Fruit fly (Drosophila melanogaster) whole organism, embryonic: ENCODE measurements around the gene nonA.
A peak's percentile ranks its signal among the peaks of the same experiment; 100 is the strongest.

Source experiments
- Ada2b ChIP-seq: fragments of 200-800 bp; sonication (Bioruptor generic); IDR thresholded peaks from 2 replicates; pipeline ENCODE4 v1.3.6; 2022; ENCODE audit warnings: missing biosample characterization, missing genetic modification characterization
- Asciz ChIP-seq: fragments of 200-800 bp; sonication (Bioruptor generic); optimal IDR thresholded peaks from 2 replicates; lab custom pipeline; 2017; ENCODE audit warnings: missing biosample characterization, mild to moderate bottlenecking, missing genetic modification characterization, missing genetic modification reagents
- BEAF-32 ChIP-seq: fragments of 200-800 bp; sonication (Bioruptor generic); optimal IDR thresholded peaks from 3 replicates; lab custom pipeline; 2017; ENCODE audit warnings: missing biosample characterization, missing genetic modification characterization, mild to moderate bottlenecking, moderate library complexity, missing genetic modification reagents
- Bgb ChIP-seq: fragments of 200-800 bp; sonication (Bioruptor generic); IDR thresholded peaks from 2 replicates; pipeline ENCODE4 v1.3.6; 2022; ENCODE audit warnings: missing biosample characterization, missing genetic modification characterization; ENCODE audit not compliant: partially characterized antibody
- CG11695 ChIP-seq: fragments of 200-800 bp; sonication (Bioruptor generic); IDR thresholded peaks from 3 replicates; pipeline ENCODE4 v1.3.6; 2022; ENCODE audit warnings: missing biosample characterization, missing genetic modification characterization
- CG11723 ChIP-seq: fragments of 200-800 bp; sonication (Bioruptor generic); optimal IDR thresholded peaks from 2 replicates; lab custom pipeline; 2017; ENCODE audit warnings: missing biosample characterization, mild to moderate bottlenecking, missing genetic modification characterization
- CG12391 ChIP-seq: fragments of 200-800 bp; sonication (Bioruptor generic); optimal IDR thresholded peaks from 3 replicates; lab custom pipeline; 2018; ENCODE audit warnings: missing biosample characterization, mild to moderate bottlenecking, missing genetic modification characterization, moderate library complexity
- CG1529 ChIP-seq: fragments of 200-800 bp; sonication (Bioruptor generic); optimal IDR thresholded peaks from 3 replicates; lab custom pipeline; 2018; ENCODE audit warnings: missing biosample characterization, missing genetic modification characterization
- CG15514 ChIP-seq: fragments of 200-800 bp; sonication (Bioruptor generic); optimal IDR thresholded peaks from 3 replicates; lab custom pipeline; 2017; ENCODE audit warnings: missing biosample characterization, missing genetic modification characterization, mild to moderate bottlenecking, moderate library complexity, missing genetic modification reagents
- CG17568 ChIP-seq: fragments of 200-800 bp; sonication (Bioruptor generic); optimal IDR thresholded peaks from 2 replicates; lab custom pipeline; 2018; ENCODE audit warnings: missing biosample characterization, mild to moderate bottlenecking, missing genetic modification characterization, moderate library complexity
- CG18619 ChIP-seq: fragments of 200-800 bp; sonication (Bioruptor generic); optimal IDR thresholded peaks from 3 replicates; lab custom pipeline; 2017; ENCODE audit warnings: missing biosample characterization, mild to moderate bottlenecking, missing genetic modification characterization
- CG2120 ChIP-seq: fragments of 200-800 bp; sonication (Bioruptor generic); optimal IDR thresholded peaks from 3 replicates; lab custom pipeline; 2016; ENCODE audit warnings: missing biosample characterization, missing genetic modification characterization
- CG2678 ChIP-seq: fragments of 200-800 bp; sonication (Bioruptor generic); optimal IDR thresholded peaks from 3 replicates; lab custom pipeline; 2019; ENCODE audit warnings: missing biosample characterization, mild to moderate bottlenecking, missing genetic modification characterization, moderate library complexity
- CG33213 ChIP-seq: fragments of 200-800 bp; sonication (Bioruptor generic); optimal IDR thresholded peaks from 3 replicates; lab custom pipeline; 2016; ENCODE audit warnings: missing biosample characterization, missing genetic modification characterization
- CG4328 ChIP-seq: fragments of 200-800 bp; sonication (Bioruptor generic); optimal IDR thresholded peaks from 3 replicates; lab custom pipeline; 2017; ENCODE audit warnings: missing biosample characterization, missing genetic modification reagents, missing genetic modification characterization
- CG6654 ChIP-seq: fragments of 200-800 bp; sonication (Bioruptor generic); optimal IDR thresholded peaks from 2 replicates; lab custom pipeline; 2017; ENCODE audit warnings: missing biosample characterization, mild to moderate bottlenecking, missing genetic modification characterization
- CG9932 ChIP-seq: fragments of 200-800 bp; sonication (Bioruptor generic); IDR thresholded peaks from 2 replicates; pipeline ENCODE4 v1.3.6; 2022; ENCODE audit warnings: missing biosample characterization, missing genetic modification characterization
- Dbx ChIP-seq: fragments of 200-800 bp; sonication (Bioruptor generic); IDR thresholded peaks from 3 replicates; pipeline ENCODE4 v1.3.6; 2022; ENCODE audit warnings: missing biosample characterization, missing genetic modification characterization
- Elba2 ChIP-seq: fragments of 200-800 bp; sonication (Bioruptor generic); optimal IDR thresholded peaks from 3 replicates; lab custom pipeline; 2016; ENCODE audit warnings: missing biosample characterization, missing genetic modification characterization
- Fer3 ChIP-seq: fragments of 200-800 bp; sonication (Bioruptor generic); optimal IDR thresholded peaks from 2 replicates; lab custom pipeline; 2018; ENCODE audit warnings: missing biosample characterization, mild to moderate bottlenecking, missing genetic modification characterization, moderate library complexity
- Gug ChIP-seq: fragments of 200-800 bp; sonication (Bioruptor generic); IDR thresholded peaks from 4 replicates; pipeline ENCODE4 v1.3.6; 2022; ENCODE audit warnings: missing biosample characterization, missing genetic modification characterization
- H2.0 ChIP-seq: fragments of 200-800 bp; sonication (Bioruptor generic); IDR thresholded peaks from 2 replicates; pipeline ENCODE4 v1.3.6; 2022; ENCODE audit warnings: missing biosample characterization, missing genetic modification characterization
- Hr39 ChIP-seq: fragments of >200 bp; optimal IDR thresholded peaks from 2 replicates; lab custom pipeline; 2017
- Lpt ChIP-seq: fragments of >200 bp; optimal IDR thresholded peaks from 2 replicates; lab custom pipeline; 2018; ENCODE audit warnings: missing biosample characterization, missing genetic modification characterization
- Nf-YC ChIP-seq: fragments of 200-800 bp; optimal IDR thresholded peaks from 3 replicates; lab custom pipeline; 2019; ENCODE audit warnings: missing biosample characterization, mild to moderate bottlenecking, missing genetic modification characterization, moderate library complexity
- NfI ChIP-seq: fragments of 200-800 bp; sonication (Bioruptor generic); optimal IDR thresholded peaks from 3 replicates; lab custom pipeline; 2018; ENCODE audit warnings: missing biosample characterization, mild to moderate bottlenecking, missing genetic modification characterization, moderate library complexity
- Ptx1 ChIP-seq: fragments of 200-800 bp; sonication (Bioruptor generic); IDR thresholded peaks from 2 replicates; pipeline ENCODE4 v1.3.6; 2022; ENCODE audit warnings: missing biosample characterization, missing genetic modification characterization
- Rfx ChIP-seq: fragments of 200-800 bp; sonication (Bioruptor generic); IDR thresholded peaks from 2 replicates; pipeline ENCODE4 v1.3.6; 2022; ENCODE audit warnings: missing biosample characterization, missing genetic modification characterization
- Usf ChIP-seq: fragments of 200-800 bp; sonication (Bioruptor generic); optimal IDR thresholded peaks from 2 replicates; lab custom pipeline; 2017; ENCODE audit warnings: missing genotype, missing biosample characterization, missing genetic modification characterization
- Vsx1 ChIP-seq: fragments of 200-800 bp; sonication (Bioruptor generic); optimal IDR thresholded peaks from 2 replicates; lab custom pipeline; 2017; ENCODE audit warnings: missing biosample characterization, mild to moderate bottlenecking, missing genetic modification characterization, missing genetic modification reagents
- caup ChIP-seq: fragments of 200-800 bp; sonication (Bioruptor generic); optimal IDR thresholded peaks from 3 replicates; lab custom pipeline; 2017; ENCODE audit warnings: missing biosample characterization, mild to moderate bottlenecking, missing genetic modification characterization, moderate library complexity; ENCODE audit not compliant: severe bottlenecking
- crp ChIP-seq, 2 experiments: fragments of 200-800 bp; sonication (Bioruptor generic); optimal IDR thresholded peaks; 2 replicates in 1 of 2; 3 replicates in 1 of 2; lab custom pipeline; 2017; ENCODE audit warnings: missing biosample characterization in 2 of 2, missing genetic modification characterization in 2 of 2, mild to moderate bottlenecking in 1 of 2, moderate library complexity in 1 of 2
- da ChIP-seq: fragments of 200-800 bp; sonication (Bioruptor generic); optimal IDR thresholded peaks from 2 replicates; lab custom pipeline; 2016; ENCODE audit warnings: missing biosample characterization, missing genetic modification characterization
- dati ChIP-seq: fragments of 200-800 bp; sonication (Bioruptor generic); IDR thresholded peaks from 2 replicates; pipeline ENCODE4 v1.3.6; 2022; ENCODE audit warnings: missing biosample characterization, missing genetic modification characterization
- dm ChIP-seq: fragments of 200-800 bp; sonication (Bioruptor generic); optimal IDR thresholded peaks from 3 replicates; lab custom pipeline; 2016; ENCODE audit warnings: missing biosample characterization, missing genetic modification characterization
- fd102C ChIP-seq: fragments of 200-800 bp; sonication (Bioruptor generic); optimal IDR thresholded peaks from 2 replicates; lab custom pipeline; 2018; ENCODE audit warnings: missing biosample characterization, mild to moderate bottlenecking, missing genetic modification characterization, moderate library complexity
- hb ChIP-seq: fragments of 200-800 bp; sonication (Bioruptor generic); IDR thresholded peaks from 3 replicates; pipeline ENCODE4 v1.3.6; 2022; ENCODE audit warnings: missing biosample characterization, missing genetic modification characterization; ENCODE audit not compliant: partially characterized antibody
- hth ChIP-seq: fragments of >200 bp; optimal IDR thresholded peaks from 2 replicates; lab custom pipeline; 2017; ENCODE audit warnings: inconsistent platforms
- jing ChIP-seq: fragments of 200-800 bp; sonication (Bioruptor generic); optimal IDR thresholded peaks from 2 replicates; lab custom pipeline; 2018; ENCODE audit warnings: missing biosample characterization, mild to moderate bottlenecking, missing genetic modification characterization
- knrl ChIP-seq: fragments of 200-800 bp; sonication (Bioruptor generic); IDR thresholded peaks from 3 replicates; pipeline ENCODE4 v1.3.6; 2022; ENCODE audit warnings: missing biosample characterization, missing genetic modification characterization; ENCODE audit not compliant: partially characterized antibody
- lilli ChIP-seq: fragments of 200-800 bp; sonication (Bioruptor generic); optimal IDR thresholded peaks from 3 replicates; lab custom pipeline; 2016; ENCODE audit warnings: missing biosample characterization, missing genetic modification characterization
- maf-S ChIP-seq: fragments of 200-800 bp; sonication (Bioruptor generic); optimal IDR thresholded peaks from 2 replicates; lab custom pipeline; 2016; ENCODE audit warnings: missing biosample characterization, missing genetic modification characterization
- pan ChIP-seq, 4 experiments: fragments of >200 bp in 3 of 4; fragments of 200-800 bp in 1 of 4; sonication (Bioruptor generic) in 1 of 4; optimal IDR thresholded peaks in 3 of 4; IDR thresholded peaks in 1 of 4; 2 replicates each; pipeline versions ENCODE4 v1.3.6 to Lab custom; 2017 to 2022; ENCODE audit warnings: missing biosample characterization in 2 of 4, missing genetic modification characterization in 2 of 4, mixed read lengths in 1 of 4
- pfk ChIP-seq: fragments of 200-800 bp; sonication (Bioruptor generic); optimal IDR thresholded peaks from 2 replicates; lab custom pipeline; 2018; ENCODE audit warnings: missing biosample characterization, mild to moderate bottlenecking, missing genetic modification characterization, moderate library complexity
- phol ChIP-seq: fragments of 200-800 bp; sonication (Bioruptor generic); optimal IDR thresholded peaks from 3 replicates; lab custom pipeline; 2018; ENCODE audit warnings: missing biosample characterization, mild to moderate bottlenecking, missing genetic modification characterization, moderate library complexity
- scrt ChIP-seq: fragments of 200-800 bp; sonication (Bioruptor generic); optimal IDR thresholded peaks from 2 replicates; lab custom pipeline; 2018; ENCODE audit warnings: missing biosample characterization, mild to moderate bottlenecking, missing genetic modification characterization, moderate library complexity
- seq ChIP-seq: fragments of 200-800 bp; sonication (Bioruptor generic); IDR thresholded peaks from 2 replicates; pipeline ENCODE4 v1.3.6; 2022; ENCODE audit warnings: missing biosample characterization, missing genetic modification characterization
- stwl ChIP-seq: fragments of 200-800 bp; sonication (Bioruptor generic); optimal IDR thresholded peaks from 3 replicates; lab custom pipeline; 2018; ENCODE audit warnings: missing biosample characterization, mild to moderate bottlenecking, missing genetic modification characterization, moderate library complexity
- tx ChIP-seq: fragments of 200-800 bp; sonication (Bioruptor generic); optimal IDR thresholded peaks from 2 replicates; lab custom pipeline; 2016; ENCODE audit warnings: missing biosample characterization, missing genetic modification characterization

nonA gene

DNA sequence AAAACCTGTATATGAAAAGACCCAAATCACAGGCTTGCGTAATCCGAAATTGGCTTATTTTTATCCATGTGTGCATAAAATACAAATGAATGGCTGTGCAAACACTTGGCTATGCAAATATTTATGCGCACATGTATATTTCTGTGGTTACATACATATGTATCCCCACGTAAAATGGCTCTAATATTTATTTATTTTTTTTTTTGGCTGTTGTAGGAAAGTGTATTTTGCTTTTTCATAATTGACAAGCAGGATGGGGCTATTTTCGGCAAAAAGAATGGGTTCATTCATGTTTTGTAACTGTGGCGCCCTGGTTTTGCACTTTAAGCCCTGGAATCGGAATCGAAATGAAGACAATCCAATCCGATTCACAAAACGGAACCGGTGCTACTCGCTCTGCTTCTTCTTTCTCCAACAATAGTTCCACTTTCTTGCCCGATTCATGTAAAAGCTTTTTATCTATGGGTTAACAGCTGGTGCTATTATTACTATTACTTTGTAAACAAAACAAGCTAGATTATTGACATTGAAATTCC lies 26.2 kb upstream of the nonA start (continued):
- TF ChIP-seq CG9932 (GFP tag; lab: Robert Waterston, UW) (peak; percentile 84), NfI (peak; percentile 78), jing (GFP tag; lab: Kevin White, UChicago) (no peak), stwl (tag; lab: Kevin White, UChicago) (no peak), lilli (GFP tag; lab: Kevin White, UChicago) (peak; percentile 87), Bgb (no peak), dm (GFP tag; lab: Kevin White, UChicago) (peak; percentile 51), CG17568 (GFP tag; lab: Kevin White, UChicago) (peak; percentile 62), fd102C (GFP tag; lab: Kevin White, UChicago) (no peak), Fer3 (tag; lab: Kevin White, UChicago) (peak; percentile 64), Dbx (GFP tag; lab: Robert Waterston, UW) (peak; percentile 78), H2.0 (peak; percentile 61), Vsx1 (GFP tag; lab: Kevin White, UChicago) (peak; percentile 65), CG2120 (GFP tag; lab: Kevin White, UChicago) (peak; percentile 85), pfk (peak; percentile 23), Gug (GFP tag; lab: Robert Waterston, UW) (peak; percentile 83), seq (GFP tag; lab: Robert Waterston, UW) (peak; percentile 78), CG1529 (peak; percentile 31), CG11723 (GFP tag; lab: Kevin White, UChicago) (peak; percentile 62), pan (optimal IDR thresholded peaks at IDR 0.05; lab: Kevin White, UChicago) (no peak), pan (GFP tag; optimal IDR thresholded peaks at IDR 0.05 in 1 of 2, IDR thresholded peaks at IDR 0.05 in 1 of 2) (peak in 1 of 2 experiments; percentile 83), CG15514 (GFP tag; lab: Kevin White, UChicago) (peak; percentile 99), Lpt (no peak), dati (GFP tag; lab: Robert Waterston, UW) (no peak), hb (GFP tag; lab: Robert Waterston, UW) (no peak), CG12391 (tag; lab: Kevin White, UChicago) (peak; percentile 68), hth (lab: Kevin White, UChicago) (no peak), BEAF-32 (peak; percentile 6), phol (tag; lab: Kevin White, UChicago) (peak; percentile 17), Ada2b (GFP tag; lab: Robert Waterston, UW) (peak; percentile 70), CG4328 (GFP tag; lab: Kevin White, UChicago) (peak; percentile 64), maf-S (GFP tag; lab: Kevin White, UChicago) (peak; percentile 64), caup (GFP tag; lab: Kevin White, UChicago) (peak; percentile 72), crp (GFP tag; optimal IDR thresholded peaks at IDR 0.05; lab: Kevin White, UChicago) (peak in 1 of 2 experiments; percentile 18), scrt (GFP tag; lab: Kevin White, UChicago) (peak; percentile 49), knrl (GFP tag; lab: Robert Waterston, UW) (0 out of 3 replicates have a peak, but pooled peaks have one; percentile 35), Nf-YC (peak; percentile 37), Usf (GFP tag; lab: Kevin White, UChicago) (peak; percentile 17), Hr39 (no peak), Ptx1 (GFP tag; lab: Robert Waterston, UW) (peak; percentile 75), Rfx (GFP tag; lab: Robert Waterston, UW) (peak; percentile 85), CG33213 (GFP tag; lab: Kevin White, UChicago) (peak; percentile 62), CG2678 (tag; lab: Kevin White, UChicago) (peak; percentile 74), da (GFP tag; lab: Kevin White, UChicago) (no peak), tx (GFP tag; lab: Kevin White, UChicago) (no peak), Elba2 (GFP tag; lab: Kevin White, UChicago) (no peak), CG18619 (peak; percentile 29), CG6654 (peak; percentile 46), Asciz (GFP tag; lab: Kevin White, UChicago) (peak; percentile 32), CG11695 (GFP tag; lab: Robert Waterston, UW) (peak; percentile 76; the same call in 2 of the 3 replicates)
